Worm (Caenorhabditis elegans): ENCODE data around the gene wrt-3.

- TF ChIP-seq ref-1 (GFP tag; conservative IDR thresholded peaks at IDR 0.05) (no peak), med-1 (GFP tag; optimal IDR thresholded peaks at IDR 0.05; ENCODE audit: insufficient read depth) (no peak), flt-1 (GFP tag; IDR thresholded peaks at IDR 0.05) (no peak)
These were observed 31.8 kb downstream of the wrt-3 start, which contains the start of gene hsp-12.3 for ce11 chrIV:9445407-9445806.
